Fruit fly (Drosophila melanogaster): ENCODE data around the gene mthl12.

Gene mthl12

DNA sequence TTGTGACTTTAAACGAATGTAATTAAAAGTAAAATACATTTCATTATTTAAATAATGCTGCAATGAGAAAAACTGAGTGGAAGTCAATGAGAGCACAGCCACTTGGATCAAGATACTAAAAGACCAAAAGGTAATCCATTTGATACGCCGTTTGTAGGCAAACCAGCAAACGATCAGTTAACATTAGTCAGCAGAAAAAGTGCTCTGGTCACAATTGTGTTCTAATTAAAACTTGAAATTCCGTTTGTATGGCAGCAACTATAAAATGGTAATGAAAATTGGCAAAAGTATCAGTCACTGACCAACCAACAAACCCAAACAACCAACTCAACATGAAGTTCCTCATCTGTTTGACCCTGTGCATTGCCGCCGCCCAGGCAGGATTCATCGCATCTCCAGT lies 44.1 kb downstream of the mthl12 start, which contains the start of gene CG14377:
Gene CG14377, plus strand, starts transcription at position 301 of the 400 bp plus-strand sequence.
- no peak for TF ChIP-seq noc (tag; optimal IDR thresholded peaks at IDR 0.05)

DNA sequence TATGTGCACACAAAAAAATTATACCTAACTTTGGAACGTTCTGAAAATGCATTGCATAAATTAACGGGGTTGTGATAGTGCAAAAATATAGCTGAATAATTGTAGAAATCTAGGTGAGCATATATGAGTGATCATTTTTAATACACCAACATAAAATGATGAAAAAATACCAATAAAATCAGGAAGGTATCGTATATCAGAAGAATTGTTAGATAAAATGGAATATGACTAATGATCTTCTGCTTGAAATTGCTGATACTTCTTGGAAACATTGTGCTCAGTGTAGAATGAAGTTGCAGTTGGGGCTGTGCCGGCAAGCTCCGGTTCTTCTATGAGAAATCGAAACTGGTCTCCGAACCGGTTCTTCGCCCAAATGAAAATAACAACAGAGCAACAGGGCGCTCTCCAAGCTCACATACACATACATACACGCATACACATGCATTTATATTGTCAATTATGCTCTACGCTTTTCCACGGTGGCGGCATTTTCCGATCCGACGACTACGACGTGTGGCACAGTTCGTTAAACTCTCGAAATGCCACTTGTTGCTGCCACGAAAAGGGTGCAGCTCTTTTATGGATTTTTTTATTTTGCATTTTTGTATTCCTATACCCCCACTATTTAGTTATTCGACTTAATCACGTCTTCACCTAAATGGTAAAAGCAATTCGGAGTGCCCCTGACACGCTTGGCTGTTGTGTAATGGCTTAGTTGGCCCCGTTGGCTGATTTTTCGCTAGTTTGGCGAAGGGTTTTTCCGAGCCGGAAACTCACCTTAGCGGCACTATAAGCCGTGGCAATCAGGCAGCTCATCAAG lies 47.6 kb downstream of the mthl12 start:
- TF ChIP-seq noc (tag; optimal IDR thresholded peaks at IDR 0.05), result peak; percentile 94

DNA sequence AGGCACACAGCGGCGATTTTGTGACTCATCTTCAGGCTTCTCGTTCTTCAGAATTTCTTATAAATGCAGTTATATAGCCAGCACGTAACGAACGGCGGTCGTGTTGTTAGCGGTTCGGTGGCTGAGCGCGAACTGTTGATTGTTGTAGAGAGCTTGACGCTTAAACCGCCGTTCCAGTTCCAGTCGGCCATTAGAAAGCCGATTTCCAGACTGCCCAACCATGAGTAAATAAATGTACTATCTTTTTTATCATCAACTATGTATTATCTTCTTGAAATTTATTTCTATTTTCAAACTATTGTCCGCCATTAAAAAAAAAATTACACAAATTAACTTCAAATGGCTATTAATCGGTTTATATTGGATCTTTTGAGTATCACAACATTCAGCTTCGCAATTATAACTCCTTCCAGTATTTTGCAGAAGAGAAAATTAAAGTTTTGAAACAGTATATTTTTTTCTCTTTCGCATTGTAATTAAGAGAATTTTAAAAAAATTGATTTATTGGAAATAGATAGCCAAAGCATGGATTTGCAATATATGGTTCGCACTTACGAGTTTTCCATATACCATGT lies 48.3 kb downstream of the mthl12 start, which contains the start of gene GILT1:
Gene GILT1, minus strand, starts transcription at position 141 of the 575 bp plus-strand sequence.
- no peak for TF ChIP-seq noc (tag; optimal IDR thresholded peaks at IDR 0.05)

DNA sequence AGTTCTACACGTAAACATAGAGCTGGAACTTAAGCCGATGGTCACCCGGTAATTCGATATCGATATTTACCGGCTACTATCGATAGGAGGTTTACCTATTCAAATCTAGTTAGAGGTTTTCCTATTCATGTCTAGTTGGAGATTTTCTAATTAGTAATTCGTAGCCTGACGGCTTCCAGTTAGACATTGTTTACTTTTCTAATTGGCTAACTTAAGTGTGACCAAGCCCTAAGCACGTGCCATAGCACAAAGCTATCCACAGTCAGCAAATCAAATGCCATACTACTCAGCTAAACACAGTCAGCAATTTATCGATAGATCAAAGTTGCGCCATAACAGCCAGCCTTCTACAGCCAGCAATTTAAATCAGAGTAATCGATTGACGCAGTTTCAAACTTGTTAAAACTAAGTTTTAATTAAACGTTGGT lies 49.6 kb downstream of the mthl12 start, which contains the start of gene Dpm3:
Gene Dpm3, minus strand, starts transcription at position 20 of the 428 bp plus-strand sequence.
- TF ChIP-seq noc (tag; optimal IDR thresholded peaks at IDR 0.05), result no peak
